Fruit fly (Drosophila melanogaster): ENCODE measurements around the gene CG14551.

The CG14551 gene

DNA sequence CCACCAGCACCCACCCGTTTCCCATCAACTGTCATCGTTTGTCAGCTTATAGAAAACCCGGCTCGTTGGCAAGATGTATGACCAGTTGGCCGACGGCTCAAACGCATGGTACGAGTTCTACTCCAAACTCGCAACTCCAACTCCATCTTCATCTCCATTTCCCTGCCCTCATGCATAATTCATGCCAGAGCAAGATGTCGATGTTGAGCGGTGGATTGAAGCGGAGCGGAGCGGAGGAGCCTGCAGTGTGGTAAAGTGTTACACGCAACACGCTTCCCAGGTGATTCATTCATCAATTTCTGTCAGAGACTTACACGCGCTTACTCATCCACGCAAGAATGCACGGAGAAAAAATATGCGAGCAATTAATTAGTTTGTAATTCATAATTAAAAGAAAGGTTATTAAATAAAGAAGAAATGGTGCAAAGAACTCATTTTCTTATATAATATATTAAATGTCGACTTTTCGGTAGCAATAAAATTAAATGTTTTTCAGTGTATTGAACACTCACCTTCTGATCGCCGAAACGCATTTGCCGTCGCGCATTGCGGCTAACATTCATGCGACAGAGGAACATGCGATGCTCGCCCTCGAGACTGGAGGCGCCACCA, 18.7 kb upstream of the CG14551 start (continued):
- TF ChIP-seq CG7839 (tag; optimal IDR thresholded peaks at IDR 0.05): no peak
- peak; percentile 37 for TF ChIP-seq zen (tag; optimal IDR thresholded peaks at IDR 0.05)
- TF ChIP-seq esg (GFP tag; conservative IDR thresholded peaks at IDR 0.05): peak; percentile 26; the same call in 1 of the 2 replicates
- TF ChIP-seq CG32772 (GFP tag; IDR thresholded peaks at IDR 0.05): no peak
- TF ChIP-seq org-1 (GFP tag; optimal IDR thresholded peaks at IDR 0.05): peak; percentile 4
- no peak for TF ChIP-seq CG18011 (GFP tag; optimal IDR thresholded peaks at IDR 0.05)
- TF ChIP-seq Elba2 (GFP tag; optimal IDR thresholded peaks at IDR 0.05): no peak
- TF ChIP-seq CG4282 (GFP tag; optimal IDR thresholded peaks at IDR 0.05): no peak
- TF ChIP-seq cwo (GFP tag; optimal IDR thresholded peaks at IDR 0.05): no peak
- TF ChIP-seq Spps (tag; optimal IDR thresholded peaks at IDR 0.05): peak; percentile 62
- TF ChIP-seq D19A (tag; optimal IDR thresholded peaks at IDR 0.05): peak; percentile 60
- peak; percentile 65 for TF ChIP-seq fd96Cb (tag; optimal IDR thresholded peaks at IDR 0.05)
- TF ChIP-seq CG14050 (GFP tag; IDR thresholded peaks at IDR 0.05): no peak
- peak; percentile 2 for TF ChIP-seq CG12769 (tag; optimal IDR thresholded peaks at IDR 0.05)
- no peak for TF ChIP-seq CG3065 (GFP tag; optimal IDR thresholded peaks at IDR 0.05)
- no peak for TF ChIP-seq CG18619 (GFP tag; optimal IDR thresholded peaks at IDR 0.05)
- 0 out of 2 replicates have a peak, but pooled peaks have one; percentile 31 for TF ChIP-seq danr (GFP tag; IDR thresholded peaks at IDR 0.05)
- no peak for TF ChIP-seq Fer1 (GFP tag; optimal IDR thresholded peaks at IDR 0.05)
- peak; percentile 24 for TF ChIP-seq tio (GFP tag; optimal IDR thresholded peaks at IDR 0.05)
- no peak for TF ChIP-seq bigmax (GFP tag; optimal IDR thresholded peaks at IDR 0.05)
- no peak for TF ChIP-seq ftz-f1 (GFP tag; optimal IDR thresholded peaks at IDR 0.05)
- no peak for TF ChIP-seq CG17186 (GFP tag; optimal IDR thresholded peaks at IDR 0.05)
- TF ChIP-seq CG6791 (GFP tag; IDR thresholded peaks at IDR 0.05; ENCODE audit: partially characterized antibody): no peak
- TF ChIP-seq bcd (GFP tag; optimal IDR thresholded peaks at IDR 0.05): peak; percentile 38
- TF ChIP-seq dysf (GFP tag; IDR thresholded peaks at IDR 0.05): peak; percentile 78
- TF ChIP-seq CG8388 (GFP tag; optimal IDR thresholded peaks at IDR 0.05): peak; percentile 54
- TF ChIP-seq Ssrp (tag; optimal IDR thresholded peaks at IDR 0.05): no peak
- no peak for TF ChIP-seq Doc2 (GFP tag; IDR thresholded peaks at IDR 0.05)
- TF ChIP-seq CG2129 (GFP tag; IDR thresholded peaks at IDR 0.05; ENCODE audit: partially characterized antibody): no peak
- TF ChIP-seq lab (GFP tag; optimal IDR thresholded peaks at IDR 0.05): peak; percentile 51
- no peak for TF ChIP-seq CG4854 (GFP tag; optimal IDR thresholded peaks at IDR 0.05)
- TF ChIP-seq Hr78 (GFP tag; optimal IDR thresholded peaks at IDR 0.05): peak in 1 of 2 experiments; percentile 16
- peak; percentile 39; the same call in 1 of the 2 replicates for TF ChIP-seq Ada2b (GFP tag; IDR thresholded peaks at IDR 0.05)
- TF ChIP-seq sima (GFP tag; optimal IDR thresholded peaks at IDR 0.05): no peak
- TF ChIP-seq nom (GFP tag; optimal IDR thresholded peaks at IDR 0.05): peak; percentile 62
- peak; percentile 33; the same call in 1 of the 2 replicates for TF ChIP-seq lmd (GFP tag; IDR thresholded peaks at IDR 0.05)
- no peak for TF ChIP-seq Hmx (GFP tag; optimal IDR thresholded peaks at IDR 0.05)
- peak; percentile 48; the same call in 1 of the 3 replicates for TF ChIP-seq CG11093 (GFP tag; IDR thresholded peaks at IDR 0.05)
- peak; percentile 48 for TF ChIP-seq ind (GFP tag; optimal IDR thresholded peaks at IDR 0.05)
- 0 out of 2 replicates have a peak, but pooled peaks have one; percentile 29 for TF ChIP-seq stc (GFP tag; IDR thresholded peaks at IDR 0.05)
- 0 out of 3 replicates have a peak, but pooled peaks have one; percentile 39 for TF ChIP-seq CG11560 (tag; IDR thresholded peaks at IDR 0.05)
- TF ChIP-seq Fer2 (tag; optimal IDR thresholded peaks at IDR 0.05): no peak
- peak; percentile 6; the same call in 1 of the 2 replicates for TF ChIP-seq slbo (GFP tag; IDR thresholded peaks at IDR 0.05)
- TF ChIP-seq ewg (GFP tag; optimal IDR thresholded peaks at IDR 0.05): peak; percentile 23
- TF ChIP-seq C15 (GFP tag; IDR thresholded peaks at IDR 0.05): no peak
- no peak for TF ChIP-seq CG2889 (GFP tag; IDR thresholded peaks at IDR 0.05)
- TF ChIP-seq ci (GFP tag; IDR thresholded peaks at IDR 0.05): peak; percentile 77
- no peak for TF ChIP-seq CG12299 (tag; optimal IDR thresholded peaks at IDR 0.05)
- no peak for TF ChIP-seq chm (GFP tag; IDR thresholded peaks at IDR 0.05)

Measured in whole organism, embryonic.